Worm (Caenorhabditis elegans): Measurements from ENCODE around the gene herd-1.

ce11 chrIII:12495594-12496096 lies 693 bp upstream of the herd-1 start, which contains the start of the genes Y111B2A.1 and Y111B2A.2:
- TF ChIP-seq attf-4 (tag; optimal IDR thresholded peaks at IDR 0.05): no peak
- TF ChIP-seq pha-4 (GFP tag; IDR thresholded peaks at IDR 0.05): no peak
- TF ChIP-seq pha-4 (tag; optimal IDR thresholded peaks at IDR 0.05): no peak
- TF ChIP-seq dve-1 (tag; optimal IDR thresholded peaks at IDR 0.05; ENCODE audit: insufficient read depth): no peak
- no peak for TF ChIP-seq F10B5.3 (tag; optimal IDR thresholded peaks at IDR 0.05)
- no peak for TF ChIP-seq nhr-237 (tag; optimal IDR thresholded peaks at IDR 0.05)
- no peak for TF ChIP-seq D1046.2 (GFP tag; IDR thresholded peaks at IDR 0.05)
- TF ChIP-seq ctbp-1 (GFP tag; IDR thresholded peaks at IDR 0.05): no peak
- TF ChIP-seq nhr-41 (GFP tag; IDR thresholded peaks at IDR 0.05): no peak
- no peak for TF ChIP-seq mdl-1 (tag; optimal IDR thresholded peaks at IDR 0.05)
- no peak for TF ChIP-seq jun-1 (tag; optimal IDR thresholded peaks at IDR 0.05)
- no peak for TF ChIP-seq mep-1 (tag; optimal IDR thresholded peaks at IDR 0.05)

All from whole organism, L4 larva.